Worm (Caenorhabditis elegans) whole organism, early embryonic: Measurements from ENCODE around the gene ppat-1.

Source experiments
- B0310.2 ChIP-seq: sonication (generic microtip); optimal IDR thresholded peaks from 2 replicates; lab custom pipeline; 2016; ENCODE audit warnings: mild to moderate bottlenecking, missing genetic modification characterization, missing compliant biosample characterization
- F13C5.2 ChIP-seq: sonication (generic microtip); optimal IDR thresholded peaks from 2 replicates; lab custom pipeline; 2017; ENCODE audit warnings: mild to moderate bottlenecking, missing genetic modification characterization, inconsistent platforms, missing compliant biosample characterization
- aly-1 ChIP-seq: sonication (generic microtip); optimal IDR thresholded peaks from 2 replicates; lab custom pipeline; 2016; ENCODE audit warnings: missing genetic modification characterization, missing compliant biosample characterization
- ama-1 ChIP-seq: fragments of 150-350 bp; optimal IDR thresholded peaks from 2 replicates; lab custom pipeline; 2014
- ceh-13 ChIP-seq: fragments of 200-800 bp; sonication (Bioruptor generic); optimal IDR thresholded peaks from 2 replicates; lab custom pipeline; 2018; ENCODE audit warnings: mild to moderate bottlenecking, missing genetic modification characterization, missing compliant biosample characterization
- pes-1 ChIP-seq: fragments of 200-800 bp; sonication (Bioruptor generic); IDR thresholded peaks from 2 replicates; pipeline ENCODE4 v1.3.6; 2022; ENCODE audit warnings: missing genetic modification reagents, missing genetic modification characterization, missing compliant biosample characterization
- scrt-1 ChIP-seq: fragments of 200-800 bp; sonication (Bioruptor generic); IDR thresholded peaks from 2 replicates; pipeline ENCODE4 v1.3.6; 2022; ENCODE audit warnings: missing genetic modification characterization, missing compliant biosample characterization
- tbx-37 ChIP-seq: fragments of 200-800 bp; sonication (Bioruptor generic); conservative IDR thresholded peaks from 2 replicates; pipeline ENCODE4 v1.3.6; 2022; ENCODE audit warnings: missing genetic modification reagents, missing genetic modification characterization, missing compliant biosample characterization
- tra-4 ChIP-seq: sonication (generic microtip); optimal IDR thresholded peaks from 2 replicates; lab custom pipeline; 2017; ENCODE audit warnings: missing genetic modification characterization, missing compliant biosample characterization

DNA sequence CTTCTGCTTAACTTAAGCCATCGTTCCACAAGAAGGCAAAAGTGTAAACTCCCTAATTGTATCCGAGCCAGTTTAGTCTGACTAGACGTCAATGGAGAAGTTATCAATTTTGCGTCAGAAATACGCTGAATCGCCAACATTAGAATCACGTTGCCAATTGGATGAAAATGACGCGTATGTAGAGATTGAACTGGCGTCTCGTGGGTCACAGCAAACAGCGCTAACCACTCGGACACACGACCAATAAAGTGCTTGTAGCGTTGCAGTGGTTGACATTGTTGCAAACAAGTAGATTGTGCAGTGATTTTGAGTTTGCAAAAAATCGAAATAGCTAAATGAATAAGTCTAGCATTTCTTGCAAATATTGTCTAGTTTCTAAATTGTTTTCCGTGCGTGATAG, 515 bp downstream of the ppat-1 start:
- TF ChIP-seq ama-1 (no peak), scrt-1 (GFP tag; lab: Robert Waterston, UW) (peak; percentile 88), ceh-13 (GFP tag; lab: Kevin White, UChicago) (peak; percentile 80), tra-4 (tag; lab: Kevin White, UChicago) (peak; percentile 76), F13C5.2 (tag; lab: Kevin White, UChicago) (peak; percentile 41), pes-1 (GFP tag; lab: Robert Waterston, UW) (no peak), aly-1 (tag; lab: Kevin White, UChicago) (peak; percentile 13), tbx-37 (peak; percentile 76), B0310.2 (tag; lab: Kevin White, UChicago) (peak; percentile 69)
